Worm (Caenorhabditis elegans) whole organism, early embryonic: ENCODE data around the gene msp-36.

Experiments
- aly-1 ChIP-seq: sonication (generic microtip); optimal IDR thresholded peaks from 2 replicates; lab custom pipeline; 2016; ENCODE audit warnings: missing genetic modification characterization, missing compliant biosample characterization
- ama-1 ChIP-seq: fragments of 150-350 bp; optimal IDR thresholded peaks from 2 replicates; lab custom pipeline; 2014
- flt-1 ChIP-seq: fragments of 200-800 bp; sonication (Bioruptor generic); IDR thresholded peaks from 2 replicates; pipeline ENCODE4 v1.3.6; 2022; ENCODE audit warnings: missing genetic modification characterization, missing compliant biosample characterization
- hmg-4 ChIP-seq: fragments of 200-800 bp; sonication (Bioruptor generic); optimal IDR thresholded peaks from 2 replicates; lab custom pipeline; 2018; ENCODE audit warnings: mild to moderate bottlenecking, missing genetic modification characterization, missing compliant biosample characterization
- tbx-37 ChIP-seq: fragments of 200-800 bp; sonication (Bioruptor generic); conservative IDR thresholded peaks from 2 replicates; pipeline ENCODE4 v1.3.6; 2022; ENCODE audit warnings: missing genetic modification reagents, missing genetic modification characterization, missing compliant biosample characterization
- tra-4 ChIP-seq: sonication (generic microtip); optimal IDR thresholded peaks from 2 replicates; lab custom pipeline; 2017; ENCODE audit warnings: missing genetic modification characterization, missing compliant biosample characterization

ce11 chrIV:10143640-10144039 lies 48.4 kb downstream of the msp-36 start, which contains the start of gene msp-38:
- TF ChIP-seq aly-1 (tag; lab: Kevin White, UChicago), result no peak
- TF ChIP-seq hmg-4 (GFP tag; lab: Kevin White, UChicago), result no peak
- no peak for TF ChIP-seq tra-4 (tag; lab: Kevin White, UChicago)
- TF ChIP-seq tbx-37 (GFP tag; lab: Robert Waterston, UW), result no peak
- no peak for TF ChIP-seq ama-1 (lab: Kevin White, UChicago)
- no peak for TF ChIP-seq flt-1 (GFP tag; lab: Robert Waterston, UW)
